Fruit fly (Drosophila melanogaster): ENCODE data around the gene t-cup.
A peak's percentile ranks its signal among the peaks of the same experiment; 100 is the strongest.

t-cup gene

DNA sequence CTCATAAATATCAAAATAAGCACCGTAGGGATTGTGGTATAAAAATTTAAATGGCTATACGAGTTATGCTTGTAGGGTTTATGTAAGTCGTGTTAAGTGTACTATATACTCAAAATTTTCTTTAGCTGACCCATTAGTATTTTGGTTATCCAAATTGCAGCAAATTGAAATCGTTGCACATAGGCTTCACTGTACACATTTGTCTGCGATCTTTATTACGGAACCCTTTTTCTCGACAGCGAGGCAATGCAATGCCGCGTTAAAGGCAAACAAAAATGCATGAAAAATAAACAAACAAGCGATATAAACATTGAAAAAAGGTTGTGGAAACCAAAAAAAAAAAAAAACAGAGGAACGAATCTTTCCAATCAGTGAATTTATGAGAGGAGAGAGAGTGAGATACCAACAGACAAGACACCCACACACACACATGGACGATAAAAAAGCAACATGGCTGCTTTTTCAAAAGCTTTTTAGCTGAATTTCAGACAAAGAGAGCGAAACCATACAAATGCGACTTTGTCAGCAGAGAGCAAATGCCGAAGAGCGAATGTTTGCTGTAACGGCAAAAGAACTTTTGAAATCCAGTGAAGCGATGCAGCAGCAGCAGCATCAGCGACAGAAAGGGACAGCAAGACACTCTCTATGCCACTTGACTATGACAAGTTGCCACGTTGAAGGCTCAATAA is 13.1 kb downstream of the t-cup start (continued):
- TF ChIP-seq org-1 (GFP tag; optimal IDR thresholded peaks at IDR 0.05), result peak; percentile 87
- TF ChIP-seq vnd (GFP tag; IDR thresholded peaks at IDR 0.05; ENCODE audit: partially characterized antibody), result no peak
- TF ChIP-seq CG6854 (GFP tag; optimal IDR thresholded peaks at IDR 0.05), result peak; percentile 73
- TF ChIP-seq sens-2 (GFP tag; IDR thresholded peaks at IDR 0.05), result peak; percentile 70
- peak; percentile 16 for TF ChIP-seq CG3838 (GFP tag; optimal IDR thresholded peaks at IDR 0.05)
- TF ChIP-seq CG10366 (GFP tag; IDR thresholded peaks at IDR 0.05), result peak; percentile 89
- no peak for TF ChIP-seq hkb (optimal IDR thresholded peaks at IDR 0.05)
- TF ChIP-seq hkb (GFP tag; IDR thresholded peaks at IDR 0.05), result peak; percentile 90
- peak; percentile 88 for TF ChIP-seq CG13296 (GFP tag; optimal IDR thresholded peaks at IDR 0.05)
- no peak for TF ChIP-seq gfzf (GFP tag; optimal IDR thresholded peaks at IDR 0.05)
- TF ChIP-seq fd64A (GFP tag; optimal IDR thresholded peaks at IDR 0.05), result peak; percentile 75
- TF ChIP-seq ase (GFP tag; IDR thresholded peaks at IDR 0.05), result peak; percentile 81; the same call in 2 of the 3 replicates
- TF ChIP-seq CG16863 (GFP tag; optimal IDR thresholded peaks at IDR 0.05), result peak; percentile 88
- peak; percentile 64; the same call in 1 of the 3 replicates for TF ChIP-seq CG2199 (GFP tag; IDR thresholded peaks at IDR 0.05)
- peak; percentile 90 for TF ChIP-seq Xrp1 (GFP tag; IDR thresholded peaks at IDR 0.05)
- no peak for TF ChIP-seq CG42726 (GFP tag; IDR thresholded peaks at IDR 0.05; ENCODE audit: partially characterized antibody)
- TF ChIP-seq fu2 (GFP tag; optimal IDR thresholded peaks at IDR 0.05), result peak; percentile 89
- no peak for TF ChIP-seq CG1832 (GFP tag; optimal IDR thresholded peaks at IDR 0.05)
- TF ChIP-seq ham (GFP tag; IDR thresholded peaks at IDR 0.05), result no peak
- TF ChIP-seq unpg (GFP tag; optimal IDR thresholded peaks at IDR 0.05), result peak; percentile 92
- TF ChIP-seq CG8944 (GFP tag; optimal IDR thresholded peaks at IDR 0.05), result peak; percentile 89
- peak; percentile 42; the same call in 1 of the 2 replicates for TF ChIP-seq CG8765 (GFP tag; IDR thresholded peaks at IDR 0.05)
- peak; percentile 52 for TF ChIP-seq CG8290 (GFP tag; optimal IDR thresholded peaks at IDR 0.05)
- peak; percentile 70 to 89 for TF ChIP-seq CG8290 (tag; optimal IDR thresholded peaks at IDR 0.05)
- peak; percentile 81 for TF ChIP-seq pb (GFP tag; optimal IDR thresholded peaks at IDR 0.05)
- TF ChIP-seq mirr (GFP tag; optimal IDR thresholded peaks at IDR 0.05), result peak; percentile 82
- no peak for TF ChIP-seq ato (GFP tag; IDR thresholded peaks at IDR 0.05; ENCODE audit: partially characterized antibody)
- TF ChIP-seq CG34376 (GFP tag; optimal IDR thresholded peaks at IDR 0.05), result peak; percentile 81
- TF ChIP-seq CG3407 (GFP tag; optimal IDR thresholded peaks at IDR 0.05), result peak; percentile 80
- TF ChIP-seq H2.0 (GFP tag; IDR thresholded peaks at IDR 0.05), result peak; percentile 83
- no peak for TF ChIP-seq pita (GFP tag; optimal IDR thresholded peaks at IDR 0.05)
- TF ChIP-seq kah (GFP tag; optimal IDR thresholded peaks at IDR 0.05), result peak; percentile 57
- TF ChIP-seq Ets65A (GFP tag), result peak; percentile 97
- TF ChIP-seq CG8281 (tag; optimal IDR thresholded peaks at IDR 0.05), result peak; percentile 74
- TF ChIP-seq Meics (GFP tag; optimal IDR thresholded peaks at IDR 0.05), result peak; percentile 86
- TF ChIP-seq CG3847 (GFP tag; IDR thresholded peaks at IDR 0.05), result peak; percentile 87
- TF ChIP-seq Asciz (GFP tag; optimal IDR thresholded peaks at IDR 0.05), result peak; percentile 84
- TF ChIP-seq unc-4 (GFP tag; IDR thresholded peaks at IDR 0.05; ENCODE audit: partially characterized antibody), result no peak
- peak; percentile 87 for TF ChIP-seq zfh1 (GFP tag; IDR thresholded peaks at IDR 0.05)
- peak; percentile 69 for TF ChIP-seq NC2α (GFP tag; optimal IDR thresholded peaks at IDR 0.05)
- TF ChIP-seq jigr1 (GFP tag; IDR thresholded peaks at IDR 0.05), result no peak
- peak; percentile 89 for TF ChIP-seq CG4424 (GFP tag; optimal IDR thresholded peaks at IDR 0.05)
- TF ChIP-seq Atf6 (GFP tag; IDR thresholded peaks at IDR 0.05), result peak; percentile 76
- TF ChIP-seq Neu2 (GFP tag; optimal IDR thresholded peaks at IDR 0.05; ENCODE audit: borderline replicate concordance), result peak; percentile 9
- peak; percentile 75 for TF ChIP-seq ERR (GFP tag; optimal IDR thresholded peaks at IDR 0.05)
- peak; percentile 76 for TF ChIP-seq onecut (GFP tag; IDR thresholded peaks at IDR 0.05)
- peak; percentile 88 to 90 for TF ChIP-seq dpn (GFP tag; optimal IDR thresholded peaks at IDR 0.05)
- peak; percentile 63 for TF ChIP-seq Hey (tag; optimal IDR thresholded peaks at IDR 0.05)
- peak; percentile 82 for TF ChIP-seq Optix (GFP tag; IDR thresholded peaks at IDR 0.05)
- peak; percentile 86 for TF ChIP-seq Chrac-16 (GFP tag; optimal IDR thresholded peaks at IDR 0.05)
- TF ChIP-seq Drgx (GFP tag; IDR thresholded peaks at IDR 0.05), result peak; percentile 96
